Fruit fly (Drosophila melanogaster) whole organism, embryonic: ENCODE data around the gene CG7335.

Experiments
- Awh ChIP-seq: fragments of 200-800 bp; sonication (Bioruptor generic); IDR thresholded peaks from 2 replicates; pipeline ENCODE4, ENCODE4 v1.3.6; 2022; ENCODE audit warnings: missing biosample characterization, missing genetic modification characterization
- CG10209 ChIP-seq: fragments of 200-800 bp; sonication (Bioruptor generic); optimal IDR thresholded peaks from 3 replicates; lab custom pipeline; 2017; ENCODE audit warnings: missing biosample characterization, mild to moderate bottlenecking, missing genetic modification characterization, missing genetic modification reagents
- CG12299 ChIP-seq: fragments of 200-800 bp; sonication (Bioruptor generic); optimal IDR thresholded peaks from 2 replicates; lab custom pipeline; 2018; ENCODE audit warnings: missing biosample characterization, mild to moderate bottlenecking, missing genetic modification characterization
- CG14710 ChIP-seq: fragments of 200-800 bp; sonication (Bioruptor generic); optimal IDR thresholded peaks from 3 replicates; lab custom pipeline; 2019; ENCODE audit warnings: missing biosample characterization, mild to moderate bottlenecking, missing genetic modification characterization, moderate library complexity
- CG15073 ChIP-seq: fragments of 200-800 bp; sonication (Bioruptor generic); optimal IDR thresholded peaks from 2 replicates; lab custom pipeline; 2016; ENCODE audit warnings: missing biosample characterization, missing genetic modification characterization
- CG17829 ChIP-seq: fragments of 200-800 bp; optimal IDR thresholded peaks from 2 replicates; lab custom pipeline; 2019; ENCODE audit warnings: missing biosample characterization, mild to moderate bottlenecking, missing genetic modification characterization, moderate library complexity
- CG18262 ChIP-seq: fragments of 200-800 bp; optimal IDR thresholded peaks from 3 replicates; lab custom pipeline; 2019; ENCODE audit warnings: missing biosample characterization, mild to moderate bottlenecking, missing genetic modification characterization, moderate library complexity
- CG2129 ChIP-seq: fragments of 200-800 bp; sonication (Bioruptor generic); IDR thresholded peaks from 2 replicates; pipeline ENCODE4 v1.3.6; 2022; ENCODE audit warnings: missing biosample characterization, missing genetic modification characterization; ENCODE audit not compliant: partially characterized antibody
- CG30403 ChIP-seq: fragments of 200-800 bp; sonication (Bioruptor generic); optimal IDR thresholded peaks from 3 replicates; lab custom pipeline; 2016; ENCODE audit warnings: missing biosample characterization, missing genetic modification characterization
- CG31388 ChIP-seq: fragments of 200-800 bp; sonication (Bioruptor generic); optimal IDR thresholded peaks from 2 replicates; lab custom pipeline; 2016; ENCODE audit warnings: missing biosample characterization, missing genetic modification characterization
- CG3163 ChIP-seq: fragments of 200-800 bp; sonication (Bioruptor generic); optimal IDR thresholded peaks from 3 replicates; lab custom pipeline; 2016; ENCODE audit warnings: missing biosample characterization, missing genetic modification characterization
- CG33557 ChIP-seq: fragments of 200-800 bp; sonication (Bioruptor generic); optimal IDR thresholded peaks from 2 replicates; lab custom pipeline; 2019; ENCODE audit warnings: missing biosample characterization, mild to moderate bottlenecking, missing genetic modification characterization, moderate library complexity
- CG34376 ChIP-seq: fragments of 200-800 bp; sonication (Bioruptor generic); optimal IDR thresholded peaks from 2 replicates; lab custom pipeline; 2018; ENCODE audit warnings: missing biosample characterization, mild to moderate bottlenecking, missing genetic modification characterization
- CG6765 ChIP-seq: fragments of 200-800 bp; sonication (Bioruptor generic); optimal IDR thresholded peaks from 3 replicates; lab custom pipeline; 2017; ENCODE audit warnings: missing biosample characterization, mild to moderate bottlenecking, missing genetic modification characterization
- CG6854 ChIP-seq: fragments of 200-800 bp; sonication (Bioruptor generic); optimal IDR thresholded peaks from 3 replicates; lab custom pipeline; 2017; ENCODE audit warnings: missing biosample characterization, mild to moderate bottlenecking, missing genetic modification characterization
- CG7372 ChIP-seq: fragments of 200-800 bp; sonication (Bioruptor generic); IDR thresholded peaks from 2 replicates; pipeline ENCODE4 v1.3.6; 2022; ENCODE audit warnings: missing biosample characterization, missing genetic modification characterization
- CG8281 ChIP-seq: fragments of 200-800 bp; sonication (Bioruptor generic); optimal IDR thresholded peaks from 2 replicates; lab custom pipeline; 2018; ENCODE audit warnings: missing biosample characterization, mild to moderate bottlenecking, missing genetic modification characterization, moderate library complexity
- CG9817 ChIP-seq: fragments of 200-800 bp; sonication (Bioruptor generic); optimal IDR thresholded peaks from 2 replicates; lab custom pipeline; 2018; ENCODE audit warnings: missing biosample characterization, mild to moderate bottlenecking, missing genetic modification characterization, moderate library complexity
- CTCF ChIP-seq: fragments of 200-800 bp; sonication (Bioruptor generic); optimal IDR thresholded peaks from 2 replicates; lab custom pipeline; 2017; ENCODE audit warnings: missing biosample characterization, mild to moderate bottlenecking, missing genetic modification characterization, moderate library complexity
- D ChIP-seq, 2 experiments: fragments of 200-800 bp in 1 of 2; fragments of >200 bp in 1 of 2; sonication (Bioruptor generic) in 1 of 2; optimal IDR thresholded peaks; 2 replicates in 1 of 2; 3 replicates in 1 of 2; lab custom pipeline; 2017; ENCODE audit warnings: mild to moderate bottlenecking in 1 of 2, missing biosample characterization in 1 of 2, missing genetic modification characterization in 1 of 2, missing genetic modification reagents in 1 of 2
- D19A ChIP-seq: fragments of 200-800 bp; optimal IDR thresholded peaks from 3 replicates; lab custom pipeline; 2019; ENCODE audit warnings: missing biosample characterization, mild to moderate bottlenecking, missing genetic modification characterization, moderate library complexity
- Dip2 ChIP-seq: fragments of 200-800 bp; sonication (Bioruptor generic); IDR thresholded peaks from 2 replicates; pipeline ENCODE4 v1.3.6; 2022; ENCODE audit warnings: missing biosample characterization, missing genetic modification characterization
- Dll ChIP-seq: fragments of 200-800 bp; sonication (Bioruptor generic); IDR thresholded peaks from 4 replicates; pipeline ENCODE4 v1.3.6; 2022; ENCODE audit warnings: missing biosample characterization, missing genetic modification characterization; ENCODE audit not compliant: partially characterized antibody
- Doc2 ChIP-seq: fragments of 200-800 bp; sonication (Bioruptor generic); IDR thresholded peaks from 2 replicates; pipeline ENCODE4 v1.3.6; 2022; ENCODE audit warnings: missing biosample characterization, missing genetic modification characterization
- Fer3 ChIP-seq: fragments of 200-800 bp; sonication (Bioruptor generic); optimal IDR thresholded peaks from 2 replicates; lab custom pipeline; 2018; ENCODE audit warnings: missing biosample characterization, mild to moderate bottlenecking, missing genetic modification characterization, moderate library complexity
- H15 ChIP-seq: fragments of 200-800 bp; sonication (Bioruptor generic); IDR thresholded peaks from 3 replicates; pipeline ENCODE4 v1.3.6; 2022; ENCODE audit warnings: missing biosample characterization, missing genetic modification characterization
- Med ChIP-seq: fragments of 200-800 bp; sonication (Bioruptor generic); peaks from one replicate; lab custom pipeline; 2016; ENCODE audit warnings: missing biosample characterization, missing genetic modification characterization, mild to moderate bottlenecking, inconsistent platforms, moderate library complexity
- Spps ChIP-seq: fragments of 200-800 bp; sonication (Bioruptor generic); optimal IDR thresholded peaks from 2 replicates; lab custom pipeline; 2018; ENCODE audit warnings: missing biosample characterization, mild to moderate bottlenecking, missing genetic modification characterization
- Taf1 ChIP-seq: fragments of 200-800 bp; sonication (Bioruptor generic); IDR thresholded peaks from 2 replicates; pipeline ENCODE4 v1.3.6; 2022; ENCODE audit warnings: missing biosample characterization, missing genetic modification characterization
- aop ChIP-seq: fragments of 200-800 bp; sonication (Bioruptor generic); IDR thresholded peaks from 2 replicates; pipeline ENCODE4 v1.3.6; 2022; ENCODE audit warnings: missing biosample characterization, missing genetic modification characterization
- ara ChIP-seq: fragments of 200-800 bp; sonication (Bioruptor generic); IDR thresholded peaks from 2 replicates; pipeline ENCODE4 v1.3.6; 2022; ENCODE audit warnings: missing biosample characterization, missing genetic modification characterization
- ash1 ChIP-seq: fragments of 200-800 bp; sonication (Bioruptor generic); optimal IDR thresholded peaks from 2 replicates; lab custom pipeline; 2018; ENCODE audit warnings: missing biosample characterization, mild to moderate bottlenecking, missing genetic modification characterization
- cad ChIP-seq: fragments of >200 bp; optimal IDR thresholded peaks from 2 replicates; lab custom pipeline; 2017; ENCODE audit warnings: missing biosample characterization, missing genetic modification characterization
- cg ChIP-seq: fragments of 200-800 bp; sonication (Bioruptor generic); optimal IDR thresholded peaks from 3 replicates; lab custom pipeline; 2019; ENCODE audit warnings: missing biosample characterization, mild to moderate bottlenecking, missing genetic modification characterization, moderate library complexity
- fd64A ChIP-seq: fragments of 200-800 bp; sonication (Bioruptor generic); optimal IDR thresholded peaks from 3 replicates; lab custom pipeline; 2018; ENCODE audit warnings: missing biosample characterization, mild to moderate bottlenecking, missing genetic modification characterization
- fd96Cb ChIP-seq: fragments of 200-800 bp; sonication (Bioruptor generic); optimal IDR thresholded peaks from 2 replicates; lab custom pipeline; 2018; ENCODE audit warnings: missing biosample characterization, mild to moderate bottlenecking, missing genetic modification characterization, moderate library complexity
- gce ChIP-seq: fragments of 200-800 bp; sonication (Bioruptor generic); IDR thresholded peaks from 3 replicates; pipeline ENCODE4 v1.3.6; 2022; ENCODE audit warnings: missing biosample characterization, missing genetic modification characterization
- grau ChIP-seq: fragments of 200-800 bp; optimal IDR thresholded peaks from 3 replicates; lab custom pipeline; 2019; ENCODE audit warnings: missing biosample characterization, mild to moderate bottlenecking, missing genetic modification characterization, moderate library complexity
- ken ChIP-seq: fragments of 200-800 bp; sonication (Bioruptor generic); IDR thresholded peaks from 3 replicates; pipeline ENCODE4 v1.3.6; 2022; ENCODE audit warnings: missing biosample characterization, missing genetic modification characterization
- klu ChIP-seq: fragments of 200-800 bp; sonication (Bioruptor generic); IDR thresholded peaks from 2 replicates; pipeline ENCODE4 v1.3.6; 2022; ENCODE audit warnings: missing biosample characterization, missing genetic modification characterization
- mirr ChIP-seq: fragments of 200-800 bp; sonication (Bioruptor generic); optimal IDR thresholded peaks from 3 replicates; lab custom pipeline; 2018; ENCODE audit warnings: missing biosample characterization, mild to moderate bottlenecking, missing genetic modification characterization
- p53 ChIP-seq: fragments of 200-800 bp; sonication (Bioruptor generic); optimal IDR thresholded peaks from 2 replicates; lab custom pipeline; 2016; ENCODE audit warnings: missing biosample characterization, missing genetic modification characterization
- shn ChIP-seq: fragments of 200-800 bp; sonication (Bioruptor generic); optimal IDR thresholded peaks from 3 replicates; lab custom pipeline; 2016; ENCODE audit warnings: missing biosample characterization, missing genetic modification characterization
- sqz ChIP-seq: fragments of 200-800 bp; sonication (Bioruptor generic); optimal IDR thresholded peaks from 3 replicates; lab custom pipeline; 2018; ENCODE audit warnings: missing biosample characterization, mild to moderate bottlenecking, missing genetic modification characterization
- yki ChIP-seq: fragments of >200 bp; optimal IDR thresholded peaks from 3 replicates; lab custom pipeline; 2018
- z ChIP-seq: fragments of 200-800 bp; sonication (Bioruptor generic); IDR thresholded peaks from 3 replicates; pipeline ENCODE4 v1.3.6; 2022; ENCODE audit warnings: missing biosample characterization, missing genetic modification characterization
- zfh1 ChIP-seq: fragments of 200-800 bp; sonication (Bioruptor generic); IDR thresholded peaks from 3 replicates; pipeline ENCODE4 v1.3.6; 2022; ENCODE audit warnings: missing biosample characterization, missing genetic modification characterization

The CG7335 gene

DNA sequence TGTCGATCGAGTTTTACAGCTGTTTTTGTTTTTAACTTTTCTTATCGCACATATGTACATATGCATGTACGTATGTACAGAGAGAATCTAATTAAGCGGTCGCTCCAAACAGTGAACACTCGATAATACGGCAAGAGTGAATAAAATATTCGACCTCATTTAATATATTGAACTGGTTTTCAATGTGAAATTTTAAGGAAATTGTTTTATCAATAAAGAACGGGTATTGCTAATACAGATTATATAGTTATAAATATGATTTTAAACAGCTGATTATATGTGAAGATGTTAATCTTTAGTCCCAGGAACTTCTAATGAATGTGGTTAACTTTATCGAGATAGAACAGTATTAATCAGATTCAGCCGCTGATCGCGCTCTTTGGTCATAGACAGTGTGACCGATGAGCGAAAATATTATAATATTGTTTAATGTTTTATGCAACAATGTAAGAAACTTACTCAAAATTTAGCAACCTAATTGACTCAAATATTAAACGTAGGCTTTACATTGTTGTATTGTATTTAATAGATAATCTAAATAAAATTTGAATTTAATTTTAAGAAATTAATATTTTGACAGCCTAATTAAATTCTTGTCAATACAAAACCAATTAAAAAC, 7.6 kb upstream of the CG7335 start, which contains the start of gene CG7328 (continued):
- TF ChIP-seq CG6854 (GFP tag; lab: Kevin White, UChicago) (peak; percentile 19), sqz (GFP tag; lab: Kevin White, UChicago) (no peak), CG34376 (GFP tag; lab: Kevin White, UChicago) (peak; percentile 22)
- TF ChIP-seq, all 482 proteins: peak for 132

dm6 chr3L:20138327-20138726, 5.3 kb upstream of the CG7335 start:
- peak; percentile 77 for TF ChIP-seq CTCF (GFP tag; lab: Kevin White, UChicago)
- no peak for TF ChIP-seq Dip2 (GFP tag; lab: Robert Waterston, UW)

dm6 chr3L:20131643-20132042, 1.4 kb downstream of the CG7335 start, which contains the start of gene obst-J:
obst-J (minus strand) TSS chr3L:20131743.
- TF ChIP-seq Doc2 (GFP tag; lab: Robert Waterston, UW): no peak
- no peak for TF ChIP-seq cad (GFP tag; lab: Kevin White, UChicago)
- no peak for TF ChIP-seq Taf1 (GFP tag; lab: Robert Waterston, UW)
- no peak for TF ChIP-seq CG31388 (GFP tag; lab: Kevin White, UChicago)
- TF ChIP-seq CG8281 (tag; lab: Kevin White, UChicago): no peak
- TF ChIP-seq z (GFP tag; lab: Robert Waterston, UW): no peak
- no peak for TF ChIP-seq aop (GFP tag; lab: Robert Waterston, UW)
- TF ChIP-seq CG6765 (GFP tag; lab: Kevin White, UChicago): no peak
- TF ChIP-seq CG10209 (GFP tag; lab: Kevin White, UChicago): no peak
- no peak for TF ChIP-seq CG30403 (GFP tag; lab: Kevin White, UChicago)
- no peak for TF ChIP-seq D19A (tag; lab: Kevin White, UChicago)
- TF ChIP-seq CG7372 (GFP tag; lab: Robert Waterston, UW): no peak
- TF ChIP-seq ash1: no peak
- no peak for TF ChIP-seq D (optimal IDR thresholded peaks at IDR 0.05; lab: Kevin White, UChicago)
- TF ChIP-seq D (GFP tag; optimal IDR thresholded peaks at IDR 0.05; lab: Kevin White, UChicago): no peak
- TF ChIP-seq klu (GFP tag; lab: Robert Waterston, UW): no peak
- TF ChIP-seq fd64A (GFP tag; lab: Kevin White, UChicago): no peak
- no peak for TF ChIP-seq CG14710 (tag; lab: Kevin White, UChicago)
- no peak for TF ChIP-seq CG15073 (GFP tag; lab: Kevin White, UChicago)
- TF ChIP-seq gce (GFP tag; lab: Robert Waterston, UW): no peak

dm6 chr3L:20129032-20129431, 4.0 kb downstream of the CG7335 start, which contains the start of gene gig:
gig (plus strand) TSS chr3L:20129181.
- no peak for TF ChIP-seq CG2129
- TF ChIP-seq p53 (GFP tag; lab: Kevin White, UChicago): no peak
- TF ChIP-seq shn (GFP tag; lab: Kevin White, UChicago): no peak
- no peak for TF ChIP-seq CG12299
- 0 out of 4 replicates have a peak, but pooled peaks have one; percentile 31 for TF ChIP-seq Dll
- TF ChIP-seq Fer3 (tag; lab: Kevin White, UChicago): no peak
- no peak for TF ChIP-seq fd96Cb (tag; lab: Kevin White, UChicago)
- no peak for TF ChIP-seq ken (GFP tag; lab: Robert Waterston, UW)
- no peak for TF ChIP-seq H15 (GFP tag; lab: Robert Waterston, UW)
- no peak for TF ChIP-seq CG3163
- TF ChIP-seq grau (tag; lab: Kevin White, UChicago): no peak
- no peak for TF ChIP-seq yki
- TF ChIP-seq cg (GFP tag; lab: Kevin White, UChicago): no peak
- TF ChIP-seq Spps: no peak
- peak; percentile 54 for TF ChIP-seq Med (GFP tag; lab: Kevin White, UChicago)
- no peak for TF ChIP-seq CG33557
- no peak for TF ChIP-seq Awh (GFP tag; lab: Robert Waterston, UW)
- TF ChIP-seq CG17829 (tag; lab: Kevin White, UChicago): no peak
- no peak for TF ChIP-seq zfh1
- TF ChIP-seq mirr (GFP tag; lab: Kevin White, UChicago): no peak
- TF ChIP-seq CG9817 (tag; lab: Kevin White, UChicago): no peak
- no peak for TF ChIP-seq ara (GFP tag; lab: Robert Waterston, UW)
- no peak for TF ChIP-seq CG18262 (tag; lab: Kevin White, UChicago)
